Fruit fly (Drosophila melanogaster): ENCODE results near the gene CG3566.

CG3566 gene

DNA sequence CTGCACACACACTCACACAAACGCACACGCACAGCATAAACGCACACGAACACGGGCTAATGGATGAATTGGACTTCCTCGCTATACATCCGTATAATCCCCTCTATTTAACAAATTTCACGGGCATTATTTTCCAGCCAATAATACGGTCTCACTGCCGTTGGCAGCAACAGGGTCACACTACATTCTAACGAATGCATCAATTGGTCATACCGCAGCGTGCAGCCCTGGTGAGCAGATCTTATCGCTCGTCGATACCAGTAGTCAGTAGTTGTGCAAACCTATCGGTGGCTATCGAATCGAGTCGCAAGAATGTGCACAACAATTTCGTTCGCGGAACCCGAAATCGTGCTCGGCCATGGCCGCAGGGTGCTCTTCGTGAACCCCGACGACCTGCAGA lies 11.3 kb upstream of the CG3566 start, which contains the start of the genes Top3beta and wuho:
Gene Top3beta (minus strand): TSS at position 149 of the 400 bp plus-strand sequence.
Gene wuho (plus strand): TSS at position 259 of the 400 bp plus-strand sequence.
- TF ChIP-seq bab1 (GFP tag; optimal IDR thresholded peaks at IDR 0.05) (peak; percentile 83), cic (GFP tag; optimal IDR thresholded peaks at IDR 0.05) (peak; percentile 65), ovo (GFP tag; optimal IDR thresholded peaks at IDR 0.05) (peak; percentile 57), cnc (optimal IDR thresholded peaks at IDR 0.05) (no peak), kay (GFP tag; ENCODE audit: borderline replicate concordance) (no peak), Hr96 (GFP tag; optimal IDR thresholded peaks at IDR 0.05) (no peak), tj (GFP tag; optimal IDR thresholded peaks at IDR 0.05) (peak; percentile 31), CG33017 (tag; optimal IDR thresholded peaks at IDR 0.05) (peak; percentile 20), CG12768 (GFP tag; optimal IDR thresholded peaks at IDR 0.05) (no peak), CG7045 (GFP tag; optimal IDR thresholded peaks at IDR 0.05) (no peak), toe (GFP tag; optimal IDR thresholded peaks at IDR 0.05) (no peak), CG7101 (tag; optimal IDR thresholded peaks at IDR 0.05) (peak; percentile 68), Crg-1 (GFP tag; optimal IDR thresholded peaks at IDR 0.05) (peak; percentile 47), pad (GFP tag; optimal IDR thresholded peaks at IDR 0.05) (peak; percentile 72), CG14711 (tag; optimal IDR thresholded peaks at IDR 0.05) (peak; percentile 44), CG1620 (GFP tag; optimal IDR thresholded peaks at IDR 0.05) (peak; percentile 51), CG5204 (GFP tag; optimal IDR thresholded peaks at IDR 0.05) (no peak), Mnt (GFP tag; optimal IDR thresholded peaks at IDR 0.05) (peak; percentile 96), Clk (GFP tag; optimal IDR thresholded peaks at IDR 0.05) (no peak), CG11617 (GFP tag; optimal IDR thresholded peaks at IDR 0.05) (peak; percentile 37)

DNA sequence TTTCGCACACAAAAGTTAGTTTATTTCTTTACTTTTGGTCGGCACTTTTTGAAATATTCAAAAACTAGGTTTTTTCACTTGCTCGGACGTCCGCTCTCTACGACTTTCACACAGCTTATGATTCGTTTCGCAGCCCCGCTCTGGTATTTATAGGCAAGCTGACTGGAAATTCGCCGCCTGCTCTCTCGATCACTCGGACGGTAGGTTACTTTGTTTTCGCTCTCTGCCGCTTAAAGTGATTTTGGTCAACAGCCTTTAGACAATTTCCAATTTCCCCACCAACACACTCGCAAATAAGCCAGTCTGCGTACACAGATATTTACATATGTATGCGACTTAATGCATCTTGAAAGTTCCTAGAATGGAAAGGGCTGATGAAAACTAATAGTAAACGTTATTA lies 6.9 kb upstream of the CG3566 start, which contains the start of gene CG11700:
Gene CG11700 (minus strand): TSS at position 106 of the 400 bp plus-strand sequence.
- peak; percentile 11 for TF ChIP-seq tj (GFP tag; optimal IDR thresholded peaks at IDR 0.05)
- no peak for TF ChIP-seq CG1620 (GFP tag; optimal IDR thresholded peaks at IDR 0.05)
- no peak for TF ChIP-seq Hr96 (GFP tag; optimal IDR thresholded peaks at IDR 0.05)
- TF ChIP-seq CG5204 (GFP tag; optimal IDR thresholded peaks at IDR 0.05), result no peak
- peak; percentile 24 for TF ChIP-seq bab1 (GFP tag; optimal IDR thresholded peaks at IDR 0.05)
- TF ChIP-seq pad (GFP tag; optimal IDR thresholded peaks at IDR 0.05), result no peak

DNA sequence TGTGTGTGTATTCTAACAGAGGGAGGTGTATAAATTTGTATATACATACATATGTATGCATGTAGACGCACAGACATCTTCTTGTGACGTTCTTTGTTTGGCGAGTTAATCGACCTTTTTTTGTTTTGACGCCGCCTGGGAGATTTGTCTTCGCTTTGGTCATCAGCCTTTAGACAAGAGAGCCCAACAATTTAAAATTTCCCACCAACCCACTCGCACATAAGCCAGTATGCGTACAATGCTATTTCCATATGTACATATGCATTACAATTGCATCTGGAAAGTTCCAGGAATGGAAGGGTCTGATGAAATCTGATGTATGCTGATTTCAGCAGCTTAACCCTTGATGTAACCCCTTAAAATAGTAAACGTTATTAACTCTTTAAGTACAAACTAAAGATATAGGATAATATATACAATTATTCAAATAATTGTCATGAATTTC lies 3.1 kb upstream of the CG3566 start, which contains the start of gene Ubi-p5E:
Gene Ubi-p5E (minus strand): TSS at position 19 of the 445 bp plus-strand sequence.
- TF ChIP-seq tj (GFP tag; optimal IDR thresholded peaks at IDR 0.05) (peak; percentile 71), CG12768 (GFP tag; optimal IDR thresholded peaks at IDR 0.05) (no peak)

DNA sequence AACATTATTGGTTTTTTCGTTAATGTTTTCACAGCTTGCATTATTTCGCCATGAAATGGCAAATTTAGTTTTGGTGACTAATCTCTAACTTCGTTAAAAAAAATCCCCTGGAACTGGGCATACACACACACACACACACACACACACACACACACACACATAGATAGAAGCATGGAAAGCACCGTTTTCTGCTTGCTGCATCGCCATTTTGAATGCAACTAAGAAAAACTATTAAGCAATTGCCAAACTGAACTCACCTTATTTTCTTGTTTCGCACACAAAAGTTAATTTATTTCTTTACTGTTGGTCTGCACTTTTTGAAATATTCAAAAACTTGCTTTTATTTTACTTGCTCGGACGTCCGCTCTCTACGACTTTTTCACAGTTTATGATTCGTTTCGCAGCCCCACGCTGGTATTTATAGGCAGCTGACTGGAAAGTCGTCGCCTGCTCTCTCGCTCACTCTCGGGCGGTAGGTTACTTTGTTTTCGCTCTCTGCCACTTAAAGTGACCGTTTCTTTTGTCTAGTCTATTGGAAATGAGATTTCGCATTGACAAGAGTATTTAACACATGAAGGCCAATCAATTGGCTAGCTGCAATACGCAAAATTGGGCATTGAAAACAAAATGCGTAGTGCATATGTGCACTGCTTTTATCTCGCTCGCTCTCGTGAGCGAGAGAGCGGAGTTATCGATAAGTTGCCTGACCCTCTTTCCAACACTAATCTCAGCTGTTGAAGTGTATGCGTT lies 2.5 kb upstream of the CG3566 start:
- TF ChIP-seq kay (GFP tag; ENCODE audit: borderline replicate concordance) (no peak), Crg-1 (GFP tag; optimal IDR thresholded peaks at IDR 0.05) (peak; percentile 20), toe (GFP tag; optimal IDR thresholded peaks at IDR 0.05) (no peak), Mnt (GFP tag; optimal IDR thresholded peaks at IDR 0.05) (peak; percentile 66), CG1620 (GFP tag; optimal IDR thresholded peaks at IDR 0.05) (peak; percentile 49), CG11617 (GFP tag; optimal IDR thresholded peaks at IDR 0.05) (peak; percentile 38), cic (GFP tag; optimal IDR thresholded peaks at IDR 0.05) (peak; percentile 32), bab1 (GFP tag; optimal IDR thresholded peaks at IDR 0.05) (peak; percentile 55), Clk (GFP tag; optimal IDR thresholded peaks at IDR 0.05) (no peak), CG33017 (tag; optimal IDR thresholded peaks at IDR 0.05) (peak; percentile 34), CG12768 (GFP tag; optimal IDR thresholded peaks at IDR 0.05) (peak; percentile 0), tj (GFP tag; optimal IDR thresholded peaks at IDR 0.05) (peak; percentile 41), CG7045 (GFP tag; optimal IDR thresholded peaks at IDR 0.05) (no peak), CG7101 (tag; optimal IDR thresholded peaks at IDR 0.05) (peak; percentile 67), CG14711 (tag; optimal IDR thresholded peaks at IDR 0.05) (no peak), Hr96 (GFP tag; optimal IDR thresholded peaks at IDR 0.05) (peak; percentile 42), CG5204 (GFP tag; optimal IDR thresholded peaks at IDR 0.05) (no peak), cnc (optimal IDR thresholded peaks at IDR 0.05) (no peak), ovo (GFP tag; optimal IDR thresholded peaks at IDR 0.05) (peak; percentile 56), pad (GFP tag; optimal IDR thresholded peaks at IDR 0.05) (peak; percentile 65)

DNA sequence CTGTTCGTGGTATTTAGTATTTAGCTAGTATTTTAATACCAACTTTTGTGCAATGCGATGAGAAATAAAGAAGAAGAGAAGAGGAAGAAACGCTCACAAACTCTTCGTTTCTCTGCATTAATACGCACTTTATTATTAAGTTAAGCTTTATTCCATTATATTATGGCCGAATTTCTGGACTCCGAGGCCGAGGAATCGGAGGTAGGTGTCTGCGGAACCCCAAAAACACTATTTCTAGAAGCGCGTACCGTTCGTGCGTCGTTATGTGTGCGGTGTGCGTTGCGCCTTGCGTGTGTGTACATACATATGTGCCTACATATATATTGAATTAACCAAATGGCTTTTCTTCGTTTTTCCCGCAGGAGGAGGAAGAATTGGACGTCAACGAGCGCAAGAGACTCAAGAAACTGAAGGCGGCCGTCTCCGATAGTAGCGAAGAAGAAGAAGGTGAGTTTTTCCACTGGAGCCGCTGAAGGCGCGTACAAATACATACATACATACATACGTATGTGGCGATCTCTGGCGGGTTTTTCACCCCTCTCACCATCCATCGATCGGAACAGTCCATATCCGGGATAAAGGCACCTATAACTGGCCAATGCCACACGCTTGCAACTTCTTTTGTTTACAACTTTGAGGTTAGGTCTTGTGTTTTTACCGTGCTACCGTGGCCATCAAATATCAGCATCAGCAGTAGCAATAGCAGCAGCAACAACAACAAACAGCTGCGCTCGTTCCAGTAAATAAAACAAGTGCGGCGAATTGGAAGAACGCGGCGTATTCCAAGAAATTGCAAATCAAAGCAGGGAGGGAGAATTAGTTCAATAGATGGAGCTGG lies 8.6 kb downstream of the CG3566 start, which contains the start of gene Spt6:
Gene Spt6 (plus strand): TSS at position 53 of the 838 bp plus-strand sequence.
- TF ChIP-seq tj (GFP tag; optimal IDR thresholded peaks at IDR 0.05), result peak; percentile 87
- TF ChIP-seq CG7045 (GFP tag; optimal IDR thresholded peaks at IDR 0.05), result no peak
- TF ChIP-seq CG7101 (tag; optimal IDR thresholded peaks at IDR 0.05), result no peak

DNA sequence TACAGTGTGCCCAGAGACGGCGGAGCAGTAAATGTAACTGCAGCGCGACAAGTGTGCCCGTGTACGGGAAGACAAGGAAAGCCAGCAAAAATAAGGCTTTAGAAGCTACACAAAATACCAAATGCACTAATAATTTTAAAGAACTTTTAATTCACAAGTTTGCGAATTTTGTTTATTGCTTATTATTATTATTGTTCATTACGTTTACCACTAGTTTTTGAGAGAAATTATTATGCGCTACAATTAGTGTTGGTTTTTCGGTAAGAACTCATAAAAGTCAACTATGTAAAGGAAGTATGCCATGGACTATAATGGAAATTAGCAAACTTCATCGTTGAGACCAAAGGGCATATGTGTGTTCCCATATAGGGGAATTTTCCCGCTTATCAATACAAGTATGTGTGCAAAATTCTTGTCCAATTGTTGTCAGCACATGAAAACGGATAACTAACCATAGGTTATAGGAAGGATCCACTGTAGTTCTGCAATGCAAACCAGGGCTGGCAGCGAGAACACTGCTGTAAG lies 9.3 kb downstream of the CG3566 start, which contains the start of gene schlank:
Gene schlank (minus strand): TSS at position 42 of the 525 bp plus-strand sequence.
- TF ChIP-seq ovo (GFP tag; optimal IDR thresholded peaks at IDR 0.05), result peak; percentile 30
- peak; percentile 33 for TF ChIP-seq CG1620 (GFP tag; optimal IDR thresholded peaks at IDR 0.05)
- peak; percentile 67 for TF ChIP-seq toe (GFP tag; optimal IDR thresholded peaks at IDR 0.05)
- peak; percentile 46 for TF ChIP-seq CG7101 (tag; optimal IDR thresholded peaks at IDR 0.05)
- TF ChIP-seq CG12768 (GFP tag; optimal IDR thresholded peaks at IDR 0.05), result peak; percentile 36
- no peak for TF ChIP-seq Clk (GFP tag; optimal IDR thresholded peaks at IDR 0.05)
- TF ChIP-seq CG11617 (GFP tag; optimal IDR thresholded peaks at IDR 0.05), result peak; percentile 44
- TF ChIP-seq Crg-1 (GFP tag; optimal IDR thresholded peaks at IDR 0.05), result peak; percentile 43
- no peak for TF ChIP-seq bab1 (GFP tag; optimal IDR thresholded peaks at IDR 0.05)
- peak; percentile 25 for TF ChIP-seq pad (GFP tag; optimal IDR thresholded peaks at IDR 0.05)
- TF ChIP-seq CG33017 (tag; optimal IDR thresholded peaks at IDR 0.05), result no peak
